Worm (Caenorhabditis elegans) whole organism, late embryonic: Measurements from ENCODE around the gene C08E8.3.

ENCODE experiments used
- K02D7.2 ChIP-seq: sonication (generic microtip); optimal IDR thresholded peaks from 2 replicates; lab custom pipeline; 2017; ENCODE audit warnings: mild to moderate bottlenecking, missing genetic modification characterization, missing compliant biosample characterization
- nhr-11 ChIP-seq: fragments of 150-350 bp; optimal IDR thresholded peaks from 2 replicates; lab custom pipeline; 2014; ENCODE audit warnings: missing biosample characterization, missing genetic modification characterization
- sox-2 ChIP-seq: fragments of 200-800 bp; sonication (Bioruptor generic); IDR thresholded peaks from 2 replicates; pipeline ENCODE4 v1.3.6; 2022; ENCODE audit warnings: missing genetic modification reagents, missing genetic modification characterization, missing compliant biosample characterization

DNA sequence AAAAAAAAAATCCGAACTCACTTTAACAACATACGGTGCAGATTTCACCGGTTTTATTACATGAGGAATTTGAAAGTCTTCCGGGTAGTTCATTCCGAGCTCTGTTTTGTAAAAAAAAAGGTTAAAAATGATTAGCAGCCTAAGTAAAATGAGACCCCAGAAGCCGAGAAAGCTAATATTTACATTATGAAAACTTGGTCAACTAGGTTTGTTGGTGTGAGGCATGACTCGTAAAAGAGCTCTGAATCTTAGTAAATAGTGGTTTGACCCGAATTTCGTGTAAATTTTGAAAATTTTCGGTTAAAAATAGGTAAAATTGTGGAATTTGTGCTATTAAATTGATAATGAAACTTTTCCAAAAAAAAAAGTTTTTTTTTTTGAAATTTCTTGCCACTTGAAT is 12.5 kb downstream of the C08E8.3 start, which contains the start of gene C08E8.1:
- TF ChIP-seq nhr-11 (tag; lab: Kevin White, UChicago) (no peak), sox-2 (GFP tag; lab: Robert Waterston, UW) (no peak), K02D7.2 (tag; lab: Kevin White, UChicago) (no peak)
